Fruit fly (Drosophila melanogaster) whole organism, wandering third instar larva: Measurements from ENCODE around the gene Hrd3.

ENCODE experiments used
- CG32264 ChIP-seq: fragments of 200-800 bp; sonication (Bioruptor generic); optimal IDR thresholded peaks from 2 replicates; lab custom pipeline; 2016; ENCODE audit warnings: missing biosample characterization, missing genetic modification characterization
- HLH106 ChIP-seq: fragments of 200-800 bp; optimal IDR thresholded peaks from 3 replicates; lab custom pipeline; 2019; ENCODE audit warnings: missing biosample characterization, mild to moderate bottlenecking, missing genetic modification characterization, moderate library complexity
- Myc ChIP-seq: fragments of >200 bp; optimal IDR thresholded peaks from 2 replicates; lab custom pipeline; 2017
- N ChIP-seq: fragments of >200 bp; optimal IDR thresholded peaks from 2 replicates; lab custom pipeline; 2018; ENCODE audit warnings: missing biosample characterization, missing external identifiers, missing genetic modification characterization
- dmrt93B ChIP-seq: fragments of 200-800 bp; sonication (Bioruptor generic); optimal IDR thresholded peaks from 2 replicates; lab custom pipeline; 2018; ENCODE audit warnings: missing biosample characterization, mild to moderate bottlenecking, missing genetic modification characterization
- pan ChIP-seq: fragments of >200 bp; optimal IDR thresholded peaks from 2 replicates; lab custom pipeline; 2017
- psq ChIP-seq: fragments of 200-800 bp; sonication (Bioruptor generic); optimal IDR thresholded peaks from 3 replicates; lab custom pipeline; 2017; ENCODE audit warnings: missing biosample characterization, mild to moderate bottlenecking, missing genetic modification characterization, moderate library complexity

dm6 chr3R:23787632-23787960 is 29.2 kb upstream of the Hrd3 start:
- no peak for TF ChIP-seq N (GFP tag; lab: Kevin White, UChicago)
- no peak for TF ChIP-seq psq
- TF ChIP-seq HLH106 (tag; lab: Kevin White, UChicago), result no peak
- no peak for TF ChIP-seq CG32264 (GFP tag; lab: Kevin White, UChicago)
- no peak for TF ChIP-seq pan (lab: Kevin White, UChicago)
- no peak for TF ChIP-seq Myc (lab: Kevin White, UChicago)
- TF ChIP-seq dmrt93B (GFP tag; lab: Kevin White, UChicago), result no peak
